Fruit fly (Drosophila melanogaster) whole organism, embryonic: ENCODE measurements around the gene CG15439.
A peak's percentile ranks its signal among the peaks of the same experiment; 100 is the strongest.

ENCODE experiments used
- CG10543 ChIP-seq: fragments of 200-800 bp; sonication (Bioruptor generic); optimal IDR thresholded peaks from 3 replicates; lab custom pipeline; 2017; ENCODE audit warnings: missing biosample characterization, mild to moderate bottlenecking, missing genetic modification characterization, moderate library complexity
- CG10979 ChIP-seq: fragments of 200-800 bp; sonication (Bioruptor generic); optimal IDR thresholded peaks from 2 replicates; lab custom pipeline; 2018; ENCODE audit warnings: missing biosample characterization, mild to moderate bottlenecking, missing genetic modification characterization, moderate library complexity
- CG12104 ChIP-seq: fragments of 200-800 bp; sonication (Bioruptor generic); optimal IDR thresholded peaks from 3 replicates; lab custom pipeline; 2016; ENCODE audit warnings: missing biosample characterization, missing genetic modification characterization
- CG12219 ChIP-seq: fragments of 200-800 bp; sonication (Bioruptor generic); optimal IDR thresholded peaks from 3 replicates; lab custom pipeline; 2018; ENCODE audit warnings: missing biosample characterization, mild to moderate bottlenecking, missing genetic modification characterization
- CG1233 ChIP-seq: fragments of 200-800 bp; sonication (Bioruptor generic); optimal IDR thresholded peaks from 4 replicates; lab custom pipeline; 2018; ENCODE audit warnings: missing biosample characterization, mild to moderate bottlenecking, missing genetic modification characterization
- CG12659 ChIP-seq: fragments of 200-800 bp; sonication (Bioruptor generic); optimal IDR thresholded peaks from 3 replicates; lab custom pipeline; 2017; ENCODE audit warnings: mild to moderate bottlenecking, missing biosample characterization, missing genetic modification reagents, missing genetic modification characterization
- CG15514 ChIP-seq: fragments of 200-800 bp; sonication (Bioruptor generic); optimal IDR thresholded peaks from 3 replicates; lab custom pipeline; 2017; ENCODE audit warnings: missing biosample characterization, missing genetic modification characterization, mild to moderate bottlenecking, moderate library complexity, missing genetic modification reagents
- CG17186 ChIP-seq: fragments of 200-800 bp; sonication (Bioruptor generic); optimal IDR thresholded peaks from 3 replicates; lab custom pipeline; 2017; ENCODE audit warnings: missing biosample characterization, missing genetic modification reagents, missing genetic modification characterization
- CG17802 ChIP-seq: fragments of 200-800 bp; sonication (Bioruptor generic); optimal IDR thresholded peaks from 2 replicates; lab custom pipeline; 2018; ENCODE audit warnings: missing biosample characterization, mild to moderate bottlenecking, missing genetic modification characterization, moderate library complexity
- CG18619 ChIP-seq: fragments of 200-800 bp; sonication (Bioruptor generic); optimal IDR thresholded peaks from 3 replicates; lab custom pipeline; 2017; ENCODE audit warnings: missing biosample characterization, mild to moderate bottlenecking, missing genetic modification characterization
- CG2116 ChIP-seq: fragments of 200-800 bp; sonication (Bioruptor generic); optimal IDR thresholded peaks from 3 replicates; lab custom pipeline; 2018; ENCODE audit warnings: missing biosample characterization, mild to moderate bottlenecking, missing genetic modification characterization
- CG2875 ChIP-seq: fragments of 200-800 bp; sonication (Bioruptor generic); optimal IDR thresholded peaks from 2 replicates; lab custom pipeline; 2017; ENCODE audit warnings: missing biosample characterization, mild to moderate bottlenecking, missing genetic modification characterization, missing genetic modification reagents
- CG30403 ChIP-seq: fragments of 200-800 bp; sonication (Bioruptor generic); optimal IDR thresholded peaks from 3 replicates; lab custom pipeline; 2016; ENCODE audit warnings: missing biosample characterization, missing genetic modification characterization
- CG31441 ChIP-seq: fragments of 200-800 bp; sonication (Bioruptor generic); IDR thresholded peaks from 2 replicates; pipeline ENCODE4 v1.3.6; 2022; ENCODE audit warnings: missing biosample characterization, missing genetic modification characterization
- CG4617 ChIP-seq: fragments of 200-800 bp; sonication (Bioruptor generic); optimal IDR thresholded peaks from 3 replicates; lab custom pipeline; 2016; ENCODE audit warnings: missing biosample characterization, missing genetic modification characterization, borderline replicate concordance
- CG4730 ChIP-seq: fragments of 200-800 bp; sonication (Bioruptor generic); IDR thresholded peaks from 2 replicates; pipeline ENCODE4 v1.3.6; 2022; ENCODE audit warnings: missing biosample characterization, missing genetic modification characterization
- CG6254 ChIP-seq: fragments of 200-800 bp; sonication (Bioruptor generic); optimal IDR thresholded peaks from 3 replicates; lab custom pipeline; 2017; ENCODE audit warnings: mild to moderate bottlenecking, missing biosample characterization, missing genetic modification reagents, missing genetic modification characterization
- CG6765 ChIP-seq: fragments of 200-800 bp; sonication (Bioruptor generic); optimal IDR thresholded peaks from 3 replicates; lab custom pipeline; 2017; ENCODE audit warnings: missing biosample characterization, mild to moderate bottlenecking, missing genetic modification characterization
- CG6791 ChIP-seq: fragments of 200-800 bp; sonication (Bioruptor generic); IDR thresholded peaks from 3 replicates; pipeline ENCODE4 v1.3.6; 2022; ENCODE audit warnings: missing biosample characterization, missing genetic modification characterization; ENCODE audit not compliant: partially characterized antibody
- CrebB ChIP-seq: fragments of 200-800 bp; sonication (Bioruptor generic); optimal IDR thresholded peaks from 3 replicates; lab custom pipeline; 2018; ENCODE audit warnings: missing biosample characterization, mild to moderate bottlenecking, missing genetic modification characterization
- Deaf1 ChIP-seq: fragments of 200-800 bp; optimal IDR thresholded peaks from 3 replicates; lab custom pipeline; 2019; ENCODE audit warnings: missing biosample characterization, mild to moderate bottlenecking, missing genetic modification characterization, moderate library complexity
- Dp ChIP-seq: fragments of 200-800 bp; sonication (Bioruptor generic); optimal IDR thresholded peaks from 2 replicates; lab custom pipeline; 2018; ENCODE audit warnings: missing biosample characterization, mild to moderate bottlenecking, missing genetic modification characterization, moderate library complexity
- Dref ChIP-seq: fragments of 200-800 bp; sonication (Bioruptor generic); IDR thresholded peaks from 2 replicates; pipeline ENCODE4 v1.3.6; 2022; ENCODE audit warnings: missing biosample characterization, missing genetic modification characterization
- E2f2 ChIP-seq: fragments of 200-800 bp; sonication (Bioruptor generic); IDR thresholded peaks from 2 replicates; pipeline ENCODE4 v1.3.6; 2022; ENCODE audit warnings: missing biosample characterization, missing genetic modification characterization
- Ets97D ChIP-seq: fragments of 200-800 bp; sonication (Bioruptor generic); optimal IDR thresholded peaks from 3 replicates; lab custom pipeline; 2016; ENCODE audit warnings: missing biosample characterization, missing genetic modification characterization
- Hsf ChIP-seq: fragments of 200-800 bp; sonication (Bioruptor generic); optimal IDR thresholded peaks from 3 replicates; lab custom pipeline; 2016; ENCODE audit warnings: missing biosample characterization, missing genetic modification characterization
- Lhr ChIP-seq: fragments of 200-800 bp; sonication (Bioruptor generic); optimal IDR thresholded peaks from 3 replicates; lab custom pipeline; 2017; ENCODE audit warnings: mild to moderate bottlenecking, missing biosample characterization, missing genetic modification reagents, missing genetic modification characterization
- Max ChIP-seq: fragments of 200-800 bp; sonication (Bioruptor generic); optimal IDR thresholded peaks from 2 replicates; lab custom pipeline; 2016; ENCODE audit warnings: missing biosample characterization, mild to moderate bottlenecking, missing genetic modification characterization
- Med ChIP-seq: fragments of 200-800 bp; sonication (Bioruptor generic); peaks from one replicate; lab custom pipeline; 2016; ENCODE audit warnings: missing biosample characterization, missing genetic modification characterization, mild to moderate bottlenecking, inconsistent platforms, moderate library complexity
- Mes4 ChIP-seq: fragments of 200-800 bp; sonication (Bioruptor generic); optimal IDR thresholded peaks from 2 replicates; lab custom pipeline; 2016; ENCODE audit warnings: missing biosample characterization, missing genetic modification characterization
- Myb ChIP-seq: fragments of 200-800 bp; sonication (Bioruptor generic); optimal IDR thresholded peaks from 2 replicates; lab custom pipeline; 2016; ENCODE audit warnings: missing biosample characterization, missing genetic modification characterization
- Nf-YB ChIP-seq: fragments of 200-800 bp; sonication (Bioruptor generic); optimal IDR thresholded peaks from 3 replicates; lab custom pipeline; 2019; ENCODE audit warnings: missing biosample characterization, mild to moderate bottlenecking, missing genetic modification characterization, moderate library complexity
- NfI ChIP-seq: fragments of 200-800 bp; sonication (Bioruptor generic); optimal IDR thresholded peaks from 3 replicates; lab custom pipeline; 2018; ENCODE audit warnings: missing biosample characterization, mild to moderate bottlenecking, missing genetic modification characterization, moderate library complexity
- Scr ChIP-seq: fragments of 200-800 bp; sonication (Bioruptor generic); IDR thresholded peaks from 2 replicates; pipeline ENCODE4 v1.3.6; 2022; ENCODE audit warnings: missing biosample characterization, missing genetic modification characterization; ENCODE audit not compliant: partially characterized antibody
- Side ChIP-seq: fragments of 200-800 bp; sonication (Bioruptor generic); optimal IDR thresholded peaks from 2 replicates; lab custom pipeline; 2016; ENCODE audit warnings: missing biosample characterization, missing genetic modification characterization
- Sry-δ ChIP-seq: fragments of 200-800 bp; sonication (Bioruptor generic); optimal IDR thresholded peaks from 2 replicates; lab custom pipeline; 2016; ENCODE audit warnings: missing biosample characterization, missing genetic modification characterization
- Usf ChIP-seq: fragments of 200-800 bp; sonication (Bioruptor generic); optimal IDR thresholded peaks from 2 replicates; lab custom pipeline; 2017; ENCODE audit warnings: missing genotype, missing biosample characterization, missing genetic modification characterization
- amos ChIP-seq: fragments of 200-800 bp; sonication (Bioruptor generic); IDR thresholded peaks from 2 replicates; pipeline ENCODE4 v1.3.6; 2022; ENCODE audit warnings: missing biosample characterization, missing genetic modification characterization; ENCODE audit not compliant: partially characterized antibody
- gcm ChIP-seq: fragments of 200-800 bp; sonication (Bioruptor generic); optimal IDR thresholded peaks from 2 replicates; lab custom pipeline; 2019; ENCODE audit warnings: missing biosample characterization, mild to moderate bottlenecking, missing genetic modification characterization, moderate library complexity
- klu ChIP-seq: fragments of 200-800 bp; sonication (Bioruptor generic); IDR thresholded peaks from 2 replicates; pipeline ENCODE4 v1.3.6; 2022; ENCODE audit warnings: missing biosample characterization, missing genetic modification characterization
- mld ChIP-seq: fragments of 200-800 bp; sonication (Bioruptor generic); IDR thresholded peaks from 3 replicates; pipeline ENCODE4 v1.3.6; 2022; ENCODE audit warnings: missing biosample characterization, missing genetic modification characterization; ENCODE audit not compliant: partially characterized antibody
- nmo ChIP-seq: fragments of 200-800 bp; sonication (Bioruptor generic); optimal IDR thresholded peaks from 2 replicates; lab custom pipeline; 2018; ENCODE audit warnings: missing biosample characterization, mild to moderate bottlenecking, missing genetic modification characterization, moderate library complexity
- p53 ChIP-seq: fragments of 200-800 bp; sonication (Bioruptor generic); optimal IDR thresholded peaks from 2 replicates; lab custom pipeline; 2016; ENCODE audit warnings: missing biosample characterization, missing genetic modification characterization
- pzg ChIP-seq: fragments of 200-800 bp; sonication (Bioruptor generic); optimal IDR thresholded peaks from 3 replicates; lab custom pipeline; 2018; ENCODE audit warnings: missing biosample characterization, mild to moderate bottlenecking, missing genetic modification characterization, moderate library complexity
- sqz ChIP-seq: fragments of 200-800 bp; sonication (Bioruptor generic); optimal IDR thresholded peaks from 3 replicates; lab custom pipeline; 2018; ENCODE audit warnings: missing biosample characterization, mild to moderate bottlenecking, missing genetic modification characterization
- stwl ChIP-seq: fragments of 200-800 bp; sonication (Bioruptor generic); optimal IDR thresholded peaks from 3 replicates; lab custom pipeline; 2018; ENCODE audit warnings: missing biosample characterization, mild to moderate bottlenecking, missing genetic modification characterization, moderate library complexity
- trem ChIP-seq: fragments of 200-800 bp; optimal IDR thresholded peaks from 3 replicates; lab custom pipeline; 2019; ENCODE audit warnings: missing biosample characterization, mild to moderate bottlenecking, missing genetic modification characterization, moderate library complexity
- wek ChIP-seq: fragments of 200-800 bp; sonication (Bioruptor generic); optimal IDR thresholded peaks from 3 replicates; lab custom pipeline; 2018; ENCODE audit warnings: missing biosample characterization, mild to moderate bottlenecking, missing genetic modification characterization, moderate library complexity

CG15439 gene

dm6 chr2L:4403013-4403604, 49.7 kb downstream of the CG15439 start, which contains the start of gene Dim1 (continued):
- TF ChIP-seq Dp (GFP tag; lab: Kevin White, UChicago) (peak; percentile 87), CG4730 (GFP tag; lab: Robert Waterston, UW) (no peak), E2f2 (GFP tag; lab: Robert Waterston, UW) (peak; percentile 94), CG10543 (GFP tag; lab: Kevin White, UChicago) (no peak), Med (GFP tag; lab: Kevin White, UChicago) (peak; percentile 94), CG12104 (GFP tag; lab: Kevin White, UChicago) (peak; percentile 19), CG17186 (peak; percentile 36), stwl (tag; lab: Kevin White, UChicago) (peak; percentile 82), Ets97D (peak; percentile 97), NfI (peak; percentile 70), CG6791 (GFP tag; lab: Robert Waterston, UW) (peak; percentile 86), CG31441 (GFP tag; lab: Robert Waterston, UW) (no peak), p53 (peak; percentile 17), Hsf (GFP tag; lab: Kevin White, UChicago) (peak; percentile 20), CG12219 (GFP tag; lab: Kevin White, UChicago) (peak; percentile 38), mld (GFP tag; lab: Robert Waterston, UW) (0 out of 3 replicates have a peak, but pooled peaks have one; percentile 61), amos (GFP tag; lab: Robert Waterston, UW) (peak; percentile 74), Usf (no peak), nmo (GFP tag; lab: Kevin White, UChicago) (peak; percentile 41), klu (GFP tag; lab: Robert Waterston, UW) (no peak), CG17802 (tag; lab: Kevin White, UChicago) (no peak), CG2116 (peak; percentile 90), CG15514 (GFP tag; lab: Kevin White, UChicago) (peak; percentile 54), CG10979 (tag; lab: Kevin White, UChicago) (peak; percentile 34), CG30403 (GFP tag; lab: Kevin White, UChicago) (peak; percentile 6), Max (GFP tag; lab: Kevin White, UChicago) (no peak), Nf-YB (peak; percentile 10), Mes4 (GFP tag; lab: Kevin White, UChicago) (peak; percentile 4), trem (tag; lab: Kevin White, UChicago) (peak; percentile 28), sqz (no peak), CG2875 (GFP tag; lab: Kevin White, UChicago) (peak; percentile 33), Myb (peak; percentile 81), CG18619 (peak; percentile 47), Scr (GFP tag; lab: Robert Waterston, UW) (peak; percentile 72), CG4617 (GFP tag; lab: Kevin White, UChicago) (peak; percentile 34), CG6765 (GFP tag; lab: Kevin White, UChicago) (peak; percentile 37), Dref (GFP tag; lab: Robert Waterston, UW) (peak; percentile 91), wek (GFP tag; lab: Kevin White, UChicago) (peak; percentile 47), CG1233 (GFP tag; lab: Kevin White, UChicago) (peak; percentile 16), pzg (GFP tag; lab: Kevin White, UChicago) (peak; percentile 52), Lhr (GFP tag; lab: Kevin White, UChicago) (peak; percentile 19), CG12659 (GFP tag; lab: Kevin White, UChicago) (peak; percentile 46), CG6254 (GFP tag; lab: Kevin White, UChicago) (no peak), Sry-δ (GFP tag; lab: Kevin White, UChicago) (peak; percentile 92), CrebB (tag; lab: Kevin White, UChicago) (peak; percentile 9), Side (GFP tag; lab: Kevin White, UChicago) (peak; percentile 25), Deaf1 (tag; lab: Kevin White, UChicago) (no peak), gcm (GFP tag; lab: Kevin White, UChicago) (no peak)
